Worm (Caenorhabditis elegans): Measurements from ENCODE around the gene ZK673.6.

- TF ChIP-seq med-1 (GFP tag; optimal IDR thresholded peaks at IDR 0.05; ENCODE audit: insufficient read depth) (no peak), tab-1 (GFP tag; IDR thresholded peaks at IDR 0.05) (no peak), cog-1 (tag; optimal IDR thresholded peaks at IDR 0.05) (no peak), ztf-29 (GFP tag; IDR thresholded peaks at IDR 0.05) (no peak), T22C8.4 (GFP tag; IDR thresholded peaks at IDR 0.05) (no peak), flt-1 (GFP tag; IDR thresholded peaks at IDR 0.05) (no peak)
These were observed 14.4 kb downstream of the ZK673.6 start, which contains the start of gene lin-56 for ce11 chrII:10449707-10450106.
